Fruit fly (Drosophila melanogaster): ENCODE results near the gene Dup99B.
A peak's percentile ranks its signal among the peaks of the same experiment; 100 is the strongest.

Dup99B gene

DNA sequence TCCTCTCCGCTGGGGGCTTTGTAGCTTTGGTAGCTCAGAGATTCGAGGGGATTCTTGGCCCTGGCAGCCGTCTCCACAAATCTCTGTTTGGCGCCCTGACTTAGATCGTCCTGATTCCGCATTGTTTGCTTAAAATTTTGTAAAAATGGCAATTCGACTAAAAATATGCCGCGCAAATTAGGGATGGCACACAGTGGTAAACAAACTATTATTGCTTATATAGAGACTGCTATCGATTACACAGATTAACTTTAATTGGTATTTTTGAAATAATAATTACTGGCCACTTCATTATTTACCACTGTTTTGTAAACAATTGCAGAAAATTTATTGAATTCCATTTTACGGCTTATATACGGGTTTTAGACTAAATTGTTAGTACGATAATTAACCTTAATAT, 9.6 kb upstream of the Dup99B start, which contains the start of the genes Naa40 and CG18731:
Gene Naa40, minus strand, starts transcription at position 206 of the 400 bp plus-strand sequence.
Gene CG18731, plus strand, starts transcription at position 283 of the 400 bp plus-strand sequence.
- TF ChIP-seq CG8301 (tag; optimal IDR thresholded peaks at IDR 0.05): no peak
- TF ChIP-seq CG34367 (tag; optimal IDR thresholded peaks at IDR 0.05): no peak

DNA sequence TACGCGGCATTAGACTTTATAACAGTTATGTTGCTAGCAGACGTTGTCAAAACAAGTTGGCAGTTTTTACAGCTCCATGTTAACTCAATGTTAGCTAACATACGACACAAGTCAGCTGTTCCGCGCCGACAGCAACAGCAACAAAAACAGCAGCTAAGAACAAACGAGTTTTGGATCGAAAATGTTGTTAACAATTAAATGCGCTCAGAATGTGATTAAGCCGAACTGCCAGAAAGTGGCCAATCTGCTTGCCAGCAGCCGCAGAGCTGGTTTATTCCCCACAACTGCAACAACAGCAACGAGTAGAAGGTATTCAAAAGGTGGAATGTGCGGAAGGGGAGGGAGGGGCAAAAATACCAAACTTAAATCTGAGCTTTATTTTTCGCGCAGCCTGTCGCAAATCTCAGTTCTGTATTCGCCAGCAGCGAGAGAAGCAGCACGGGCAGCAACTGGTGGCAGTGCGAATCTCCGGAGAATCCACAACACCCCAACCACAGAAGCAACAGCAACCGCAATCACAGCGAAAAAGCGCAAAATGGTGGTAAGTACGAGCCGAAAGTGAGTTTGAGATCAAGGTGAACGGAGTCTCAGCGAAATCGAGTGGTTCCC, 8.0 kb upstream of the Dup99B start, which contains the start of gene Pcd:
Gene Pcd, plus strand, starts transcription at position 116 of the 609 bp plus-strand sequence.
- TF ChIP-seq fd96Ca (GFP tag; IDR thresholded peaks at IDR 0.05) (no peak), CG34367 (tag; optimal IDR thresholded peaks at IDR 0.05) (no peak), CG14655 (GFP tag; optimal IDR thresholded peaks at IDR 0.05) (no peak), CG9948 (tag; optimal IDR thresholded peaks at IDR 0.05) (no peak), CG4496 (GFP tag; IDR thresholded peaks at IDR 0.05) (0 out of 3 replicates have a peak, but pooled peaks have one; percentile 52), EcR (GFP tag; optimal IDR thresholded peaks at IDR 0.05) (peak; percentile 24), Snoo (tag; optimal IDR thresholded peaks at IDR 0.05) (no peak), CG12605 (GFP tag; IDR thresholded peaks at IDR 0.05) (peak; percentile 62; the same call in 1 of the 2 replicates), D1 (tag; optimal IDR thresholded peaks at IDR 0.05) (no peak), Ets98B (GFP tag; IDR thresholded peaks at IDR 0.05) (peak; percentile 34; the same call in 1 of the 2 replicates), gl (tag; optimal IDR thresholded peaks at IDR 0.05) (no peak)

DNA sequence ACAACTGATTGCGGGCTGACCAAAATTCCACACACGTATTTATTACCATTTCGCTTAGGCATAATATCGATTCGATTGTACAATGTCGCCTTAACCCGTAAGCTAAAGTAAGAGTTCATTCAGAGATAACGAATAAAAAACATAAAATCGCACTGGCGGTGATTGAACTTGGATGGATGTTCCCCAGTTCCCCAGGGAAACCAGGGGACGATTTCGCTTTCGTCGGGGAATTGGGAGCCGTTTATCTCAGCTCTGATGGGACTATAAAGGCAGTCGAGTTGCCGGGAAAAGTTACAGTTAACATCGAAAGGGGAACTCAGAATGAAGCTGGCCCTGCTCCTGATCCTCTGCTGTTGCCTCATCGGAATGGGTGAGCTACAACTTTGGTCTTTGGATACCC, 7.1 kb upstream of the Dup99B start, which contains the start of gene CG34296:
Gene CG34296, plus strand, starts transcription at position 301 of the 400 bp plus-strand sequence.
- TF ChIP-seq CG9948 (tag; optimal IDR thresholded peaks at IDR 0.05) (no peak), rn (GFP tag; IDR thresholded peaks at IDR 0.05) (no peak), CG8301 (tag; optimal IDR thresholded peaks at IDR 0.05) (no peak), CG4496 (GFP tag; IDR thresholded peaks at IDR 0.05) (no peak), CG10348 (GFP tag; IDR thresholded peaks at IDR 0.05) (no peak), Ets98B (GFP tag; IDR thresholded peaks at IDR 0.05) (no peak), gl (tag; optimal IDR thresholded peaks at IDR 0.05) (no peak), CG34367 (tag; optimal IDR thresholded peaks at IDR 0.05) (no peak), Pif1A (GFP tag; optimal IDR thresholded peaks at IDR 0.05) (no peak), D1 (tag; optimal IDR thresholded peaks at IDR 0.05) (no peak), CG8159 (tag; optimal IDR thresholded peaks at IDR 0.05) (no peak), CG32121 (GFP tag; IDR thresholded peaks at IDR 0.05) (no peak), CG13204 (GFP tag; optimal IDR thresholded peaks at IDR 0.05) (no peak)

DNA sequence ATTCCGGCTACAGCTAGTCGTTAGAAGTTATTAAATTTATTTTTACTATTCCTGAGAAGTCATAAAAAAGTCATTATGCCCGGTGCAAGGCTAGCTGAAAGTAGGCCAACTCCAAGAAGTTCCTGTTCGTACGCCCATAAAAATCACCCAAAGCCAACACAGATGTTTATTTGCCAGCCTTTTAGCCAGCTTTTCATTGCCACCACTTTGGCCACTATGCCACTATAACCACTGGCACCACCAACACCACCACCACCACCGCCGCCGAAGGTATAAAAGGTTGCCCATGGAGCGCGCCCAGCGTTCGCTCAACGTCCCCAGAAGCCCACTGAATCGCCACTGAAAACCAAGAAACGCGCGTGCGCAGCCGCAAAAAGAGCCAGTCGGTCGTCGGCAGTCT, 3.2 kb upstream of the Dup99B start, which contains the start of gene CG15506:
Gene CG15506, plus strand, starts transcription at position 301 of the 400 bp plus-strand sequence.
- TF ChIP-seq D1 (tag; optimal IDR thresholded peaks at IDR 0.05): no peak
- TF ChIP-seq CG10348 (GFP tag; IDR thresholded peaks at IDR 0.05): no peak
- no peak for TF ChIP-seq CG15710 (tag; optimal IDR thresholded peaks at IDR 0.05)
- no peak for TF ChIP-seq CG32121 (GFP tag; IDR thresholded peaks at IDR 0.05)
- TF ChIP-seq CG8301 (tag; optimal IDR thresholded peaks at IDR 0.05): no peak
- no peak for TF ChIP-seq gl (tag; optimal IDR thresholded peaks at IDR 0.05)
- TF ChIP-seq CG34367 (tag; optimal IDR thresholded peaks at IDR 0.05): no peak
- no peak for TF ChIP-seq EcR (GFP tag; optimal IDR thresholded peaks at IDR 0.05)
- TF ChIP-seq CG17806 (tag; optimal IDR thresholded peaks at IDR 0.05): no peak
- TF ChIP-seq CG8159 (tag; optimal IDR thresholded peaks at IDR 0.05): no peak
- no peak for TF ChIP-seq CG12605 (GFP tag; IDR thresholded peaks at IDR 0.05)
- no peak for TF ChIP-seq Pif1A (GFP tag; optimal IDR thresholded peaks at IDR 0.05)
- TF ChIP-seq CG9948 (tag; optimal IDR thresholded peaks at IDR 0.05): no peak
- no peak for TF ChIP-seq CG14655 (GFP tag; optimal IDR thresholded peaks at IDR 0.05)
- no peak for TF ChIP-seq fd96Ca (GFP tag; IDR thresholded peaks at IDR 0.05)
- TF ChIP-seq Pif1B (GFP tag; optimal IDR thresholded peaks at IDR 0.05): no peak
- no peak for TF ChIP-seq Ets98B (GFP tag; IDR thresholded peaks at IDR 0.05)
- TF ChIP-seq Snoo (tag; optimal IDR thresholded peaks at IDR 0.05): no peak

- TF ChIP-seq Ets98B (GFP tag; IDR thresholded peaks at IDR 0.05): peak; percentile 54
- TF ChIP-seq Pif1B (GFP tag; optimal IDR thresholded peaks at IDR 0.05): no peak
- peak; percentile 13 for TF ChIP-seq CG17806 (tag; optimal IDR thresholded peaks at IDR 0.05)
- no peak for TF ChIP-seq EcR (GFP tag; optimal IDR thresholded peaks at IDR 0.05)
- peak; percentile 18 for TF ChIP-seq CG8159 (tag; optimal IDR thresholded peaks at IDR 0.05)
- TF ChIP-seq CG34367 (tag; optimal IDR thresholded peaks at IDR 0.05): no peak
- TF ChIP-seq rn (GFP tag; IDR thresholded peaks at IDR 0.05): no peak
- TF ChIP-seq Pif1A (GFP tag; optimal IDR thresholded peaks at IDR 0.05): peak; percentile 8
- TF ChIP-seq CG13204 (GFP tag; optimal IDR thresholded peaks at IDR 0.05): no peak
- no peak for TF ChIP-seq CG9948 (tag; optimal IDR thresholded peaks at IDR 0.05)
- no peak for TF ChIP-seq Snoo (tag; optimal IDR thresholded peaks at IDR 0.05)
- TF ChIP-seq CG15710 (tag; optimal IDR thresholded peaks at IDR 0.05): peak; percentile 7
- TF ChIP-seq CG8301 (tag; optimal IDR thresholded peaks at IDR 0.05): peak; percentile 43
- TF ChIP-seq CG32121 (GFP tag; IDR thresholded peaks at IDR 0.05): peak; percentile 45; the same call in 1 of the 2 replicates
- peak; percentile 76 for TF ChIP-seq CG4496 (GFP tag; IDR thresholded peaks at IDR 0.05)
- peak; percentile 44; the same call in 1 of the 2 replicates for TF ChIP-seq CG12605 (GFP tag; IDR thresholded peaks at IDR 0.05)
- TF ChIP-seq CG14655 (GFP tag; optimal IDR thresholded peaks at IDR 0.05): peak; percentile 25
- no peak for TF ChIP-seq D1 (tag; optimal IDR thresholded peaks at IDR 0.05)
- no peak for TF ChIP-seq fd96Ca (GFP tag; IDR thresholded peaks at IDR 0.05)
- no peak for TF ChIP-seq gl (tag; optimal IDR thresholded peaks at IDR 0.05)
- TF ChIP-seq CG10348 (GFP tag; IDR thresholded peaks at IDR 0.05): 0 out of 2 replicates have a peak, but pooled peaks have one; percentile 15
These were observed 2.3 kb upstream of the Dup99B start for dm6 chr3R:29717519-29717918.

dm6 chr3R:29716782-29717317, 1.7 kb upstream of the Dup99B start, which contains the start of gene Obp99b:
Obp99b (minus strand) TSS chr3R:29716896.
- TF ChIP-seq CG32121 (GFP tag; IDR thresholded peaks at IDR 0.05): peak; percentile 63; the same call in 1 of the 2 replicates
- peak; percentile 69; the same call in 1 of the 2 replicates for TF ChIP-seq Ets98B (GFP tag; IDR thresholded peaks at IDR 0.05)
- peak; percentile 53; the same call in 1 of the 2 replicates for TF ChIP-seq CG12605 (GFP tag; IDR thresholded peaks at IDR 0.05)
- TF ChIP-seq Pif1A (GFP tag; optimal IDR thresholded peaks at IDR 0.05): peak; percentile 69
- TF ChIP-seq EcR (GFP tag; optimal IDR thresholded peaks at IDR 0.05): peak; percentile 52
- TF ChIP-seq CG9948 (tag; optimal IDR thresholded peaks at IDR 0.05): peak; percentile 29
- peak; percentile 75; the same call in 2 of the 3 replicates for TF ChIP-seq fd96Ca (GFP tag; IDR thresholded peaks at IDR 0.05)
- peak; percentile 63 for TF ChIP-seq Snoo (tag; optimal IDR thresholded peaks at IDR 0.05)
- no peak for TF ChIP-seq CG10348 (GFP tag; IDR thresholded peaks at IDR 0.05)
- TF ChIP-seq Pif1B (GFP tag; optimal IDR thresholded peaks at IDR 0.05): peak; percentile 24
- TF ChIP-seq rn (GFP tag; IDR thresholded peaks at IDR 0.05): 0 out of 2 replicates have a peak, but pooled peaks have one; percentile 11
- TF ChIP-seq CG15710 (tag; optimal IDR thresholded peaks at IDR 0.05): peak; percentile 36
- TF ChIP-seq D1 (tag; optimal IDR thresholded peaks at IDR 0.05): no peak
- peak; percentile 78 for TF ChIP-seq CG14655 (GFP tag; optimal IDR thresholded peaks at IDR 0.05)
- TF ChIP-seq CG34367 (tag; optimal IDR thresholded peaks at IDR 0.05): peak; percentile 71
- peak; percentile 48 for TF ChIP-seq CG8159 (tag; optimal IDR thresholded peaks at IDR 0.05)
- TF ChIP-seq CG4496 (GFP tag; IDR thresholded peaks at IDR 0.05): peak; percentile 84
- peak; percentile 74 for TF ChIP-seq gl (tag; optimal IDR thresholded peaks at IDR 0.05)
- TF ChIP-seq CG13204 (GFP tag; optimal IDR thresholded peaks at IDR 0.05): peak; percentile 58
- peak; percentile 64 for TF ChIP-seq CG8301 (tag; optimal IDR thresholded peaks at IDR 0.05)
- TF ChIP-seq CG17806 (tag; optimal IDR thresholded peaks at IDR 0.05): peak; percentile 42
